Worm (Caenorhabditis elegans) whole organism, L2 larva: Measurements from ENCODE around the gene Y39G8B.2.

ENCODE experiments used
- egl-27 ChIP-seq: sonication (generic microtip); optimal IDR thresholded peaks from 3 replicates; lab custom pipeline; 2017; ENCODE audit warnings: missing biosample characterization, missing genetic modification reagents, missing genetic modification characterization
- sma-3 ChIP-seq: sonication (generic microtip); optimal IDR thresholded peaks from 2 replicates; lab custom pipeline; 2016; ENCODE audit warnings: missing genetic modification reagents, missing genetic modification characterization, missing compliant biosample characterization
- ztf-11 ChIP-seq: sonication (generic microtip); optimal IDR thresholded peaks from 2 replicates; lab custom pipeline; 2017; ENCODE audit warnings: missing biosample characterization, missing genetic modification characterization

DNA sequence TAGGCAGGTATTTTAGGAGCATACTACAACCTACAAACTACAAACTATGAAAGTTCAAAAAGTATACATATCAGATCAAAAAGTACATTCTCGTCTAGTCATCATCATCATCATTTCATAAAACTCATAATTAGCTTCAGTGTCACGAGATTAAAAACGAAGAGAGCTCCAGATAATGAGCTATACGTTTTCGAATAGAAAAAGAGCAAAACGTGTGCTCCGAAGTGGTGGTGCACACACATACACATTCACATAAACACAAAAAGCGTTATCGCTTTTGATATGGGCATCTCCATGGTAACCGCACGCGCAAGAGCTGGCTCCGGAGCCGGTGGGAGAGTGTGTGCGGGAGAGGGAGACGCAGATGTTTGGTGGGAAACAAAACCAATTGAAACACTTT is 11.7 kb downstream of the Y39G8B.2 start:
- TF ChIP-seq sma-3 (GFP tag; lab: Kevin White, UChicago) (no peak), egl-27 (tag; lab: Kevin White, UChicago) (no peak), ztf-11 (tag; lab: Kevin White, UChicago) (no peak)
